Fruit fly (Drosophila melanogaster) whole organism, prepupa: ENCODE data around the gene Myo10A.

Experiments used
- Blimp-1 ChIP-seq: fragments of 200-800 bp; sonication (Bioruptor generic); optimal IDR thresholded peaks from 3 replicates; lab custom pipeline; 2017; ENCODE audit warnings: missing biosample characterization, missing genetic modification characterization, mild to moderate bottlenecking, moderate library complexity, missing genetic modification reagents
- CG11294 ChIP-seq: fragments of 200-800 bp; sonication (Bioruptor generic); IDR thresholded peaks from 2 replicates; pipeline ENCODE4 v1.3.6; 2022; ENCODE audit warnings: missing biosample characterization, missing genetic modification characterization
- CG11902 ChIP-seq: fragments of 200-800 bp; sonication (Bioruptor generic); optimal IDR thresholded peaks from 3 replicates; lab custom pipeline; 2016; ENCODE audit warnings: missing biosample characterization, missing genetic modification characterization
- CG15336 ChIP-seq: fragments of 200-800 bp; sonication (Bioruptor generic); IDR thresholded peaks from 2 replicates; pipeline ENCODE4 v1.3.6; 2022; ENCODE audit warnings: missing biosample characterization, missing genetic modification characterization
- CG1621 ChIP-seq: fragments of 200-800 bp; sonication (Bioruptor generic); optimal IDR thresholded peaks from 3 replicates; lab custom pipeline; 2018; ENCODE audit warnings: missing biosample characterization, mild to moderate bottlenecking, missing genetic modification characterization
- CG16779 ChIP-seq: fragments of 200-800 bp; sonication (Bioruptor generic); optimal IDR thresholded peaks from 3 replicates; lab custom pipeline; 2017; ENCODE audit warnings: missing biosample characterization, mild to moderate bottlenecking, missing genetic modification characterization
- CG31627 ChIP-seq: fragments of 200-800 bp; sonication (Bioruptor generic); optimal IDR thresholded peaks from 3 replicates; lab custom pipeline; 2016; ENCODE audit warnings: missing biosample characterization, missing genetic modification characterization
- CG3919 ChIP-seq: fragments of 200-800 bp; sonication (Bioruptor generic); optimal IDR thresholded peaks from 3 replicates; lab custom pipeline; 2016; ENCODE audit warnings: missing biosample characterization, missing genetic modification characterization
- CG4318 ChIP-seq: fragments of 200-800 bp; sonication (Bioruptor generic); optimal IDR thresholded peaks from 3 replicates; lab custom pipeline; 2017; ENCODE audit warnings: missing biosample characterization, mild to moderate bottlenecking, missing genetic modification characterization
- CG6163 ChIP-seq: fragments of 200-800 bp; sonication (Bioruptor generic); IDR thresholded peaks from 3 replicates; pipeline ENCODE4 v1.3.6; 2022; ENCODE audit warnings: missing biosample characterization, missing genetic modification characterization
- CG6792 ChIP-seq: fragments of 200-800 bp; sonication (Bioruptor generic); optimal IDR thresholded peaks from 3 replicates; lab custom pipeline; 2016; ENCODE audit warnings: missing biosample characterization, missing genetic modification characterization
- CG6854 ChIP-seq: fragments of 200-800 bp; sonication (Bioruptor generic); optimal IDR thresholded peaks from 2 replicates; lab custom pipeline; 2017; ENCODE audit warnings: missing biosample characterization, mild to moderate bottlenecking, missing genetic modification characterization
- CG8119 ChIP-seq: fragments of 200-800 bp; sonication (Bioruptor generic); IDR thresholded peaks from 3 replicates; pipeline ENCODE4 v1.3.6; 2022; ENCODE audit warnings: missing biosample characterization, missing genetic modification characterization
- CG8319 ChIP-seq: fragments of 200-800 bp; sonication (Bioruptor generic); optimal IDR thresholded peaks from 3 replicates; lab custom pipeline; 2016; ENCODE audit warnings: missing biosample characterization, missing genetic modification characterization
- CG8632 ChIP-seq: fragments of 200-800 bp; sonication (Bioruptor generic); optimal IDR thresholded peaks from 3 replicates; lab custom pipeline; 2016; ENCODE audit warnings: missing biosample characterization, missing genetic modification characterization
- Eip75B ChIP-seq: fragments of 200-800 bp; sonication (Bioruptor generic); optimal IDR thresholded peaks from 3 replicates; lab custom pipeline; 2016; ENCODE audit warnings: missing biosample characterization, missing genetic modification characterization
- Eip78C ChIP-seq: fragments of 200-800 bp; sonication (Bioruptor generic); peaks from one replicate; lab custom pipeline; 2016; ENCODE audit warnings: missing biosample characterization, missing genetic modification characterization
- Eip93F ChIP-seq: fragments of 200-800 bp; sonication (Bioruptor generic); optimal IDR thresholded peaks from 2 replicates; lab custom pipeline; 2016; ENCODE audit warnings: missing biosample characterization, mild to moderate bottlenecking, missing genetic modification characterization
- Ets21C ChIP-seq: fragments of 200-800 bp; sonication (Bioruptor generic); optimal IDR thresholded peaks from 3 replicates; lab custom pipeline; 2016; ENCODE audit warnings: missing biosample characterization, missing genetic modification characterization
- Ets96B ChIP-seq: fragments of 200-800 bp; optimal IDR thresholded peaks from 2 replicates; lab custom pipeline; 2019; ENCODE audit warnings: missing biosample characterization, mild to moderate bottlenecking, missing genetic modification characterization, moderate library complexity
- Gug ChIP-seq: fragments of 200-800 bp; sonication (Bioruptor generic); IDR thresholded peaks from 2 replicates; pipeline ENCODE4 v1.3.6; 2022; ENCODE audit warnings: missing biosample characterization, missing genetic modification characterization
- Hr39 ChIP-seq: fragments of 200-800 bp; sonication (Bioruptor generic); optimal IDR thresholded peaks from 2 replicates; lab custom pipeline; 2016; ENCODE audit warnings: missing biosample characterization, missing genetic modification characterization
- Hr4 ChIP-seq: fragments of 200-800 bp; sonication (Bioruptor generic); optimal IDR thresholded peaks from 3 replicates; lab custom pipeline; 2016; ENCODE audit warnings: missing biosample characterization, missing genetic modification characterization
- Lpt ChIP-seq: fragments of 200-800 bp; sonication (Bioruptor generic); optimal IDR thresholded peaks from 3 replicates; lab custom pipeline; 2016; ENCODE audit warnings: missing biosample characterization, missing genetic modification characterization
- Met ChIP-seq: fragments of 200-800 bp; sonication (Bioruptor generic); optimal IDR thresholded peaks from 3 replicates; lab custom pipeline; 2016; ENCODE audit warnings: missing biosample characterization, missing genetic modification characterization
- OdsH ChIP-seq: fragments of 200-800 bp; sonication (Bioruptor generic); optimal IDR thresholded peaks from 3 replicates; lab custom pipeline; 2016; ENCODE audit warnings: missing biosample characterization, missing genetic modification characterization
- Smox ChIP-seq: fragments of 200-800 bp; sonication (Bioruptor generic); optimal IDR thresholded peaks from 3 replicates; lab custom pipeline; 2016; ENCODE audit warnings: missing biosample characterization, missing genetic modification characterization
- Sox102F ChIP-seq: fragments of 200-800 bp; sonication (Bioruptor generic); optimal IDR thresholded peaks from 2 replicates; lab custom pipeline; 2016; ENCODE audit warnings: missing biosample characterization, mild to moderate bottlenecking, missing genetic modification characterization
- Sox14 ChIP-seq: fragments of 200-800 bp; sonication (Bioruptor generic); optimal IDR thresholded peaks from 3 replicates; lab custom pipeline; 2016; ENCODE audit warnings: missing biosample characterization, missing genetic modification characterization
- Sox15 ChIP-seq: fragments of 200-800 bp; sonication (Bioruptor generic); optimal IDR thresholded peaks from 3 replicates; lab custom pipeline; 2016; ENCODE audit warnings: missing biosample characterization, missing genetic modification characterization
- achi ChIP-seq: fragments of 200-800 bp; sonication (Bioruptor generic); optimal IDR thresholded peaks from 3 replicates; lab custom pipeline; 2016; ENCODE audit warnings: missing biosample characterization, missing genetic modification characterization
- acj6 ChIP-seq: fragments of 200-800 bp; sonication (Bioruptor generic); optimal IDR thresholded peaks from 3 replicates; lab custom pipeline; 2016; ENCODE audit warnings: missing biosample characterization, missing genetic modification characterization
- cyc ChIP-seq: fragments of 200-800 bp; sonication (Bioruptor generic); optimal IDR thresholded peaks from 3 replicates; lab custom pipeline; 2016; ENCODE audit warnings: missing biosample characterization, missing genetic modification characterization
- dac ChIP-seq: fragments of 200-800 bp; sonication (Bioruptor generic); optimal IDR thresholded peaks from 2 replicates; lab custom pipeline; 2017; ENCODE audit warnings: missing biosample characterization, mild to moderate bottlenecking, missing genetic modification characterization
- dsx ChIP-seq: fragments of 200-800 bp; optimal IDR thresholded peaks from 3 replicates; lab custom pipeline; 2019; ENCODE audit warnings: missing biosample characterization, mild to moderate bottlenecking, missing genetic modification characterization, moderate library complexity; ENCODE audit not compliant: poor library complexity, severe bottlenecking
- eg ChIP-seq: fragments of 200-800 bp; sonication (Bioruptor generic); IDR thresholded peaks from 3 replicates; pipeline ENCODE4 v1.3.6; 2022; ENCODE audit warnings: missing biosample characterization, missing genetic modification characterization
- esn ChIP-seq: fragments of 200-800 bp; sonication (Bioruptor generic); optimal IDR thresholded peaks from 2 replicates; lab custom pipeline; 2016; ENCODE audit warnings: missing biosample characterization, mild to moderate bottlenecking, missing genetic modification characterization, moderate library complexity
- fkh ChIP-seq: fragments of 200-800 bp; sonication (Bioruptor generic); optimal IDR thresholded peaks from 3 replicates; lab custom pipeline; 2017; ENCODE audit warnings: missing biosample characterization, mild to moderate bottlenecking, missing genetic modification characterization, moderate library complexity
- lz ChIP-seq: fragments of 200-800 bp; sonication (Bioruptor generic); optimal IDR thresholded peaks from 3 replicates; lab custom pipeline; 2016; ENCODE audit warnings: missing biosample characterization, missing genetic modification characterization
- pdm3 ChIP-seq: fragments of 200-800 bp; sonication (Bioruptor generic); optimal IDR thresholded peaks from 3 replicates; lab custom pipeline; 2016; ENCODE audit warnings: missing biosample characterization, missing genetic modification characterization
- salr ChIP-seq, 2 experiments: fragments of 200-800 bp; sonication (Bioruptor generic); optimal IDR thresholded peaks; 3 replicates each; lab custom pipeline; 2016 to 2018; ENCODE audit warnings: missing biosample characterization in 2 of 2, missing genetic modification characterization in 2 of 2, mild to moderate bottlenecking in 1 of 2
- spab ChIP-seq: fragments of 200-800 bp; sonication (Bioruptor generic); optimal IDR thresholded peaks from 2 replicates; lab custom pipeline; 2017; ENCODE audit warnings: missing biosample characterization, mild to moderate bottlenecking, missing genetic modification characterization, missing genetic modification reagents
- ss ChIP-seq, 2 experiments: fragments of 200-800 bp; sonication (Bioruptor generic); optimal IDR thresholded peaks; 2 replicates in 1 of 2; 3 replicates in 1 of 2; lab custom pipeline; 2017 to 2018; ENCODE audit warnings: mild to moderate bottlenecking in 2 of 2, missing biosample characterization in 2 of 2, missing genetic modification characterization in 2 of 2, moderate library complexity in 1 of 2
- svp ChIP-seq: fragments of 200-800 bp; sonication (Bioruptor generic); peaks from one replicate; lab custom pipeline; 2016; ENCODE audit warnings: missing biosample characterization, missing genetic modification characterization
- vri ChIP-seq: fragments of 200-800 bp; sonication (Bioruptor generic); optimal IDR thresholded peaks from 3 replicates; lab custom pipeline; 2016; ENCODE audit warnings: missing biosample characterization, mild to moderate bottlenecking, missing genetic modification characterization

Gene Myo10A

dm6 chrX:10893208-10893607, 37.4 kb upstream of the Myo10A start (continued):
- no peak; the same call in 2 of the 3 replicates for TF ChIP-seq CG6163
- no peak for TF ChIP-seq Ets21C (GFP tag; lab: Kevin White, UChicago)
- TF ChIP-seq CG8119 (GFP tag; lab: Robert Waterston, UW), result no peak
- no peak for TF ChIP-seq CG8632 (GFP tag; lab: Kevin White, UChicago)
- no peak for TF ChIP-seq CG11294 (GFP tag; lab: Robert Waterston, UW)
- peak; percentile 8 for TF ChIP-seq CG6792 (GFP tag; lab: Kevin White, UChicago)
- TF ChIP-seq spab (GFP tag; lab: Kevin White, UChicago), result no peak
- no peak for TF ChIP-seq Sox15 (GFP tag; lab: Kevin White, UChicago)
- TF ChIP-seq Hr4 (GFP tag; lab: Kevin White, UChicago), result no peak
- peak; percentile 61 for TF ChIP-seq Sox102F
- TF ChIP-seq Smox (GFP tag; lab: Kevin White, UChicago), result peak; percentile 34
- peak; percentile 38 for TF ChIP-seq pdm3 (GFP tag; lab: Kevin White, UChicago)
- TF ChIP-seq dac (GFP tag; lab: Kevin White, UChicago), result no peak
- no peak for TF ChIP-seq vri (GFP tag; lab: Kevin White, UChicago)
- peak; percentile 39 for TF ChIP-seq Eip75B (GFP tag; lab: Kevin White, UChicago)
- TF ChIP-seq dsx, result no peak
- TF ChIP-seq CG11902 (GFP tag; lab: Kevin White, UChicago), result no peak
- TF ChIP-seq Hr39 (GFP tag; lab: Kevin White, UChicago), result peak; percentile 32
- TF ChIP-seq CG3919, result peak; percentile 1
- no peak for TF ChIP-seq salr (GFP tag; optimal IDR thresholded peaks at IDR 0.05; lab: Kevin White, UChicago)
- TF ChIP-seq ss (GFP tag; optimal IDR thresholded peaks at IDR 0.05; lab: Kevin White, UChicago), result no peak
- no peak for TF ChIP-seq Gug
- no peak for TF ChIP-seq Eip93F
- TF ChIP-seq acj6, result peak; percentile 28
- TF ChIP-seq Met (GFP tag; lab: Kevin White, UChicago), result peak; percentile 33
- TF ChIP-seq CG16779 (tag; lab: Kevin White, UChicago), result no peak
- no peak for TF ChIP-seq achi (GFP tag; lab: Kevin White, UChicago)
- TF ChIP-seq esn, result peak; percentile 39
- no peak for TF ChIP-seq Lpt (GFP tag; lab: Kevin White, UChicago)
- no peak for TF ChIP-seq cyc (GFP tag; lab: Kevin White, UChicago)
- TF ChIP-seq Ets96B, result peak; percentile 21
- no peak for TF ChIP-seq CG1621 (tag; lab: Kevin White, UChicago)
- TF ChIP-seq CG4318 (GFP tag; lab: Kevin White, UChicago), result no peak
- peak; percentile 38; the same call in 1 of the 3 replicates for TF ChIP-seq eg (GFP tag; lab: Robert Waterston, UW)
- TF ChIP-seq lz (GFP tag; lab: Kevin White, UChicago), result peak; percentile 22
- TF ChIP-seq CG6854 (GFP tag; lab: Kevin White, UChicago), result no peak

- TF ChIP-seq Hr39 (GFP tag; lab: Kevin White, UChicago) (peak; percentile 8), svp (GFP tag; lab: Kevin White, UChicago) (peak; percentile 54), CG1621 (tag; lab: Kevin White, UChicago) (no peak), OdsH (GFP tag; lab: Kevin White, UChicago) (peak; percentile 16), acj6 (no peak), esn (peak; percentile 18), Eip78C (GFP tag; lab: Kevin White, UChicago) (peak; percentile 46), achi (GFP tag; lab: Kevin White, UChicago) (peak; percentile 65)
- TF ChIP-seq, all 60 proteins: peak for 6
Measured at dm6 chrX:10899232-10899631, 31.4 kb upstream of the Myo10A start, which contains the start of gene CG1582. Gene CG1582, minus strand, starts transcription at chrX:10899302.

dm6 chrX:10899665-10900064, 31.0 kb upstream of the Myo10A start, which contains the start of gene CG15208:
Gene CG15208, plus strand, starts transcription at chrX:10899965.
- TF ChIP-seq CG31627 (no peak), acj6 (no peak), CG4318 (GFP tag; lab: Kevin White, UChicago) (no peak), Sox14 (GFP tag; lab: Kevin White, UChicago) (no peak), Gug (no peak), Hr4 (GFP tag; lab: Kevin White, UChicago) (no peak), dsx (no peak), fkh (GFP tag; lab: Kevin White, UChicago) (no peak), Sox102F (no peak), Blimp-1 (no peak), CG1621 (tag; lab: Kevin White, UChicago) (no peak), achi (GFP tag; lab: Kevin White, UChicago) (no peak), CG11902 (GFP tag; lab: Kevin White, UChicago) (no peak), CG15336 (GFP tag; lab: Robert Waterston, UW) (no peak), CG8319 (no peak), CG6854 (GFP tag; lab: Kevin White, UChicago) (no peak), Lpt (GFP tag; lab: Kevin White, UChicago) (no peak), eg (GFP tag; lab: Robert Waterston, UW) (no peak), cyc (GFP tag; lab: Kevin White, UChicago) (no peak)
